Worm (Caenorhabditis elegans) whole organism, L1 larva: Measurements from ENCODE around the gene F42G2.7.

Source experiments
- C04F5.9 ChIP-seq: sonication (generic microtip); optimal IDR thresholded peaks from 2 replicates; lab custom pipeline; 2016; ENCODE audit warnings: missing genetic modification characterization, missing compliant biosample characterization
- C16A3.4 ChIP-seq: fragments of 150-350 bp; optimal IDR thresholded peaks from 2 replicates; lab custom pipeline; 2014; ENCODE audit warnings: missing biosample characterization, missing genetic modification characterization
- aha-1 ChIP-seq: fragments of 150-350 bp; optimal IDR thresholded peaks from 2 replicates; lab custom pipeline; 2014; ENCODE audit warnings: missing biosample characterization, missing genetic modification characterization
- alr-1 ChIP-seq: fragments of 200-800 bp; sonication (Bioruptor generic); optimal IDR thresholded peaks from 2 replicates; lab custom pipeline; 2018; ENCODE audit warnings: borderline replicate concordance, mild to moderate bottlenecking, missing genetic modification characterization, missing compliant biosample characterization
- aly-2 ChIP-seq: fragments of 150-350 bp; optimal IDR thresholded peaks from 2 replicates; lab custom pipeline; 2014; ENCODE audit warnings: missing biosample characterization, missing genetic modification characterization
- ama-1 ChIP-seq: fragments of 150-350 bp; optimal IDR thresholded peaks from 2 replicates; lab custom pipeline; 2014
- ceh-82 ChIP-seq, 3 experiments: fragments of 150-350 bp in 1 of 3; sonication (generic microtip) in 2 of 3; optimal IDR thresholded peaks; 2 replicates each; lab custom pipeline; 2014 to 2017; ENCODE audit warnings: missing biosample characterization in 3 of 3, missing genetic modification characterization in 3 of 3
- ceh-88 ChIP-seq: fragments of 200-800 bp; sonication (Bioruptor generic); IDR thresholded peaks from 2 replicates; pipeline ENCODE4 v1.3.6; 2022; ENCODE audit warnings: missing genetic modification characterization, missing compliant biosample characterization
- ces-1 ChIP-seq: fragments of 150-350 bp; optimal IDR thresholded peaks from 2 replicates; lab custom pipeline; 2014; ENCODE audit warnings: missing biosample characterization, missing genetic modification reagents, missing genetic modification characterization
- dsc-1 ChIP-seq: sonication (generic microtip); optimal IDR thresholded peaks from 2 replicates; lab custom pipeline; 2016; ENCODE audit warnings: mild to moderate bottlenecking, missing genetic modification characterization, missing compliant biosample characterization
- efl-1 ChIP-seq, 4 experiments: fragments of 150-350 bp; optimal IDR thresholded peaks in 3 of 4; peaks in 1 of 4; 1 replicate in 1 of 4; 2 replicates in 3 of 4; lab custom pipeline; 2014; ENCODE audit warnings: missing biosample characterization in 2 of 4, missing genetic modification characterization in 2 of 4, missing genetic modification reagents in 2 of 4
- egl-27 ChIP-seq, 2 experiments: fragments of 150-350 bp in 1 of 2; sonication (generic microtip); optimal IDR thresholded peaks; 3 replicates each; lab custom pipeline; 2017 to 2018; ENCODE audit warnings: missing biosample characterization in 2 of 2, missing genetic modification characterization in 2 of 2, missing genetic modification reagents in 2 of 2
- elt-3 ChIP-seq, 6 experiments: fragments of 150-350 bp in 1 of 6; sonication (generic microtip); optimal IDR thresholded peaks; 2 replicates each; lab custom pipeline; 2017 to 2018; ENCODE audit warnings: missing biosample characterization in 6 of 6, missing genetic modification characterization in 6 of 6, inconsistent platforms in 1 of 6
- fkh-8 ChIP-seq: sonication (generic microtip); optimal IDR thresholded peaks from 2 replicates; lab custom pipeline; 2016; ENCODE audit warnings: mild to moderate bottlenecking, missing genetic modification characterization, missing compliant biosample characterization
- fos-1 ChIP-seq: fragments of 150-350 bp; optimal IDR thresholded peaks from 2 replicates; lab custom pipeline; 2014; ENCODE audit warnings: missing biosample characterization, missing genetic modification characterization
- hlh-17 ChIP-seq: fragments of 200-800 bp; sonication (Bioruptor generic); optimal IDR thresholded peaks from 2 replicates; lab custom pipeline; 2018; ENCODE audit warnings: missing genetic modification characterization, mild to moderate bottlenecking, missing compliant biosample characterization, moderate library complexity, borderline replicate concordance
- lin-13 ChIP-seq: fragments of 150-350 bp; optimal IDR thresholded peaks from 2 replicates; lab custom pipeline; 2014; ENCODE audit warnings: missing biosample characterization, missing genetic modification reagents, missing genetic modification characterization
- lin-39 ChIP-seq: fragments of 150-350 bp; optimal IDR thresholded peaks from 2 replicates; lab custom pipeline; 2014; ENCODE audit warnings: missing biosample characterization, missing genetic modification reagents, missing genetic modification characterization
- mab-9 ChIP-seq: fragments of 200-800 bp; sonication (Bioruptor generic); IDR thresholded peaks from 2 replicates; pipeline ENCODE4 v1.3.6; 2022; ENCODE audit warnings: missing genetic modification reagents, missing genetic modification characterization, missing compliant biosample characterization
- mef-2 ChIP-seq: fragments of 150-350 bp; optimal IDR thresholded peaks from 2 replicates; lab custom pipeline; 2014; ENCODE audit warnings: missing biosample characterization, missing genetic modification characterization
- mep-1 ChIP-seq: fragments of 150-350 bp; optimal IDR thresholded peaks from 2 replicates; lab custom pipeline; 2014; ENCODE audit warnings: missing biosample characterization, missing genetic modification characterization
- nhr-11 ChIP-seq: fragments of 150-350 bp; optimal IDR thresholded peaks from 2 replicates; lab custom pipeline; 2014; ENCODE audit warnings: missing biosample characterization, missing genetic modification characterization
- nhr-19 ChIP-seq: fragments of 200-800 bp; sonication (Bioruptor generic); conservative IDR thresholded peaks from 2 replicates; pipeline ENCODE4 v1.3.6; 2022; ENCODE audit warnings: missing genetic modification characterization, missing compliant biosample characterization
- nhr-20 ChIP-seq: sonication (generic microtip); optimal IDR thresholded peaks from 2 replicates; lab custom pipeline; 2016; ENCODE audit warnings: mild to moderate bottlenecking, missing genetic modification characterization, missing compliant biosample characterization
- nhr-28 ChIP-seq: fragments of 150-350 bp; optimal IDR thresholded peaks from 2 replicates; lab custom pipeline; 2014; ENCODE audit warnings: missing biosample characterization, missing genetic modification characterization
- nhr-77 ChIP-seq: fragments of 150-350 bp; optimal IDR thresholded peaks from 2 replicates; lab custom pipeline; 2014; ENCODE audit warnings: missing biosample characterization, missing genetic modification characterization
- skn-1 ChIP-seq: fragments of 150-350 bp; optimal IDR thresholded peaks from 2 replicates; lab custom pipeline; 2014; ENCODE audit warnings: missing biosample characterization, missing genetic modification characterization
- sox-4 ChIP-seq: sonication (generic microtip); optimal IDR thresholded peaks from 2 replicates; lab custom pipeline; 2016; ENCODE audit warnings: missing genetic modification characterization, missing compliant biosample characterization
- tbx-2 ChIP-seq: sonication (generic microtip); optimal IDR thresholded peaks from 2 replicates; lab custom pipeline; 2016; ENCODE audit warnings: missing genetic modification characterization, missing compliant biosample characterization
- tlp-1 ChIP-seq: fragments of 150-350 bp; optimal IDR thresholded peaks from 2 replicates; lab custom pipeline; 2014; ENCODE audit warnings: missing biosample characterization, missing genetic modification characterization
- unc-62 ChIP-seq: fragments of 150-350 bp; optimal IDR thresholded peaks from 2 replicates; lab custom pipeline; 2014; ENCODE audit warnings: missing biosample characterization, missing genetic modification reagents, missing genetic modification characterization
- xbp-1 ChIP-seq: sonication (generic microtip); optimal IDR thresholded peaks from 2 replicates; lab custom pipeline; 2016; ENCODE audit warnings: missing genetic modification characterization, missing compliant biosample characterization
- zag-1 ChIP-seq: fragments of 150-350 bp; optimal IDR thresholded peaks from 2 replicates; lab custom pipeline; 2014; ENCODE audit warnings: missing biosample characterization, missing genetic modification characterization
- zip-4 ChIP-seq: fragments of 200-800 bp; sonication (Bioruptor generic); optimal IDR thresholded peaks from 2 replicates; lab custom pipeline; 2018; ENCODE audit warnings: mild to moderate bottlenecking, missing genetic modification characterization, moderate library complexity, missing compliant biosample characterization
- ztf-11 ChIP-seq, 2 experiments: sonication (generic microtip); optimal IDR thresholded peaks; 2 replicates each; lab custom pipeline; 2016 to 2017; ENCODE audit warnings: missing genetic modification characterization in 2 of 2, missing biosample characterization in 1 of 2, missing compliant biosample characterization in 1 of 2
- ztf-4 ChIP-seq: fragments of 150-350 bp; optimal IDR thresholded peaks from 2 replicates; lab custom pipeline; 2014; ENCODE audit warnings: missing biosample characterization, missing genetic modification characterization

F42G2.7 gene

ce11 chrII:2417889-2418288 is at the start of gene F42G2.7, which contains the start of gene F42G2.5:
Gene F42G2.7 (plus strand): TSS chrII:2418158.
Gene F42G2.5 (minus strand): TSS chrII:2417989.
- TF ChIP-seq tlp-1 (tag; lab: Kevin White, UChicago) (no peak), ztf-11 (tag; optimal IDR thresholded peaks at IDR 0.05; lab: Kevin White, UChicago) (no peak), tbx-2 (no peak), skn-1 (no peak), C04F5.9 (tag; lab: Kevin White, UChicago) (no peak), nhr-28 (no peak), nhr-20 (tag; lab: Kevin White, UChicago) (no peak), unc-62 (GFP tag; lab: Kevin White, UChicago) (no peak), xbp-1 (tag; lab: Kevin White, UChicago) (no peak), dsc-1 (no peak), aly-2 (tag; lab: Kevin White, UChicago) (no peak), ces-1 (GFP tag; lab: Kevin White, UChicago) (no peak), sox-4 (tag; lab: Kevin White, UChicago) (no peak), lin-13 (GFP tag; lab: Kevin White, UChicago) (no peak)

- no peak for TF ChIP-seq nhr-11 (tag; lab: Kevin White, UChicago)
- TF ChIP-seq C16A3.4 (tag; lab: Kevin White, UChicago): no peak
- TF ChIP-seq nhr-77 (tag; lab: Kevin White, UChicago): no peak
- TF ChIP-seq ztf-11 (tag; optimal IDR thresholded peaks at IDR 0.05; lab: Kevin White, UChicago): no peak
- TF ChIP-seq egl-27 (tag; optimal IDR thresholded peaks at IDR 0.05; lab: Kevin White, UChicago): no peak
- no peak for TF ChIP-seq nhr-19 (GFP tag; lab: Robert Waterston, UW)
- TF ChIP-seq fkh-8 (tag; lab: Kevin White, UChicago): no peak
- no peak for TF ChIP-seq ama-1 (lab: Kevin White, UChicago)
- TF ChIP-seq zag-1 (tag; lab: Kevin White, UChicago): no peak
- TF ChIP-seq mef-2 (tag; lab: Kevin White, UChicago): no peak
- no peak for TF ChIP-seq mep-1 (tag; lab: Kevin White, UChicago)
- TF ChIP-seq mab-9 (GFP tag; lab: Robert Waterston, UW): no peak
- TF ChIP-seq, all 84 proteins: peak for 0
Measured at ce11 chrII:2368956-2369355, 49.0 kb upstream of the F42G2.7 start, which contains the start of gene hpo-25. Gene hpo-25 (plus strand): TSS chrII:2369256.

- TF ChIP-seq aha-1 (tag; lab: Kevin White, UChicago) (no peak), tbx-2 (no peak), lin-39 (tag; lab: Kevin White, UChicago) (no peak), hlh-17 (GFP tag; lab: Kevin White, UChicago) (no peak), zip-4 (no peak), elt-3 (tag; optimal IDR thresholded peaks at IDR 0.05; lab: Kevin White, UChicago) (no peak), efl-1 (optimal IDR thresholded peaks at IDR 0.05; lab: Kevin White, UChicago) (no peak), efl-1 (GFP tag; optimal IDR thresholded peaks at IDR 0.05 in 1 of 2; lab: Kevin White, UChicago) (peak in 1 of 2 experiments; percentile 27), fos-1 (tag; lab: Kevin White, UChicago) (no peak)
Measured at ce11 chrII:2372090-2372489, 45.9 kb upstream of the F42G2.7 start, which contains the start of gene F16G10.3. Gene F16G10.3 (plus strand): TSS chrII:2372390.

ce11 chrII:2374973-2375372 is 43.0 kb upstream of the F42G2.7 start, which contains the start of gene F16G10.2:
Gene F16G10.2 (plus strand): TSS chrII:2375273.
- TF ChIP-seq unc-62 (GFP tag; lab: Kevin White, UChicago) (no peak), fkh-8 (tag; lab: Kevin White, UChicago) (no peak), ztf-4 (tag; lab: Kevin White, UChicago) (no peak), mef-2 (tag; lab: Kevin White, UChicago) (no peak), ceh-88 (GFP tag; lab: Robert Waterston, UW) (no peak), alr-1 (no peak), mep-1 (tag; lab: Kevin White, UChicago) (no peak), nhr-77 (tag; lab: Kevin White, UChicago) (no peak), egl-27 (tag; optimal IDR thresholded peaks at IDR 0.05; lab: Kevin White, UChicago) (no peak), ceh-82 (tag; optimal IDR thresholded peaks at IDR 0.05; lab: Kevin White, UChicago) (no peak), mab-9 (GFP tag; lab: Robert Waterston, UW) (no peak)
